Worm (Caenorhabditis elegans): ENCODE data around the gene C56G2.9.
A peak's percentile ranks its signal among the peaks of the same experiment; 100 is the strongest.

Gene C56G2.9

ce11 chrIII:6343229-6343628 lies at the start of gene C56G2.9:
Gene C56G2.9 (minus strand): TSS chrIII:6343329.
- TF ChIP-seq unc-39 (tag; optimal IDR thresholded peaks at IDR 0.05) (no peak), hmg-11 (tag; optimal IDR thresholded peaks at IDR 0.05) (no peak), nhr-25 (tag; optimal IDR thresholded peaks at IDR 0.05) (no peak), nhr-76 (tag; optimal IDR thresholded peaks at IDR 0.05) (no peak), nhr-237 (tag; optimal IDR thresholded peaks at IDR 0.05) (no peak), elt-3 (tag; optimal IDR thresholded peaks at IDR 0.05) (no peak), nhr-77 (tag; optimal IDR thresholded peaks at IDR 0.05) (no peak), mml-1 (tag; optimal IDR thresholded peaks at IDR 0.05) (no peak)

- TF ChIP-seq sea-2 (GFP tag; optimal IDR thresholded peaks at IDR 0.05), result no peak
- TF ChIP-seq fkh-2 (tag; optimal IDR thresholded peaks at IDR 0.05), result no peak
- no peak for TF ChIP-seq nhr-25 (tag; optimal IDR thresholded peaks at IDR 0.05)
- TF ChIP-seq zag-1 (tag; optimal IDR thresholded peaks at IDR 0.05), result no peak
- TF ChIP-seq ceh-9 (tag; optimal IDR thresholded peaks at IDR 0.05), result no peak
- TF ChIP-seq ZK546.5 (tag; optimal IDR thresholded peaks at IDR 0.05), result no peak
- TF ChIP-seq elt-2 (tag; optimal IDR thresholded peaks at IDR 0.05), result no peak
- no peak for TF ChIP-seq hmg-11 (tag; optimal IDR thresholded peaks at IDR 0.05)
- no peak for TF ChIP-seq unc-39 (tag; optimal IDR thresholded peaks at IDR 0.05)
- TF ChIP-seq unc-62 (GFP tag; optimal IDR thresholded peaks at IDR 0.05), result no peak
- no peak for TF ChIP-seq fkh-10 (GFP tag; optimal IDR thresholded peaks at IDR 0.05)
- TF ChIP-seq nhr-23 (tag; optimal IDR thresholded peaks at IDR 0.05), result no peak
These were observed 47.5 kb upstream of the C56G2.9 start, which contains the start of gene smrc-1 for ce11 chrIII:6390644-6391043. Gene smrc-1 (plus strand): TSS chrIII:6390944.

- TF ChIP-seq egl-5 (tag; optimal IDR thresholded peaks at IDR 0.05), result no peak
- no peak for TF ChIP-seq sea-2 (GFP tag; optimal IDR thresholded peaks at IDR 0.05)
- no peak for TF ChIP-seq egl-27 (tag; optimal IDR thresholded peaks at IDR 0.05)
- no peak for TF ChIP-seq unc-39 (tag; optimal IDR thresholded peaks at IDR 0.05)
These were observed 46.4 kb upstream of the C56G2.9 start, which contains the start of gene C16A3.2 for ce11 chrIII:6389533-6389932. Gene C16A3.2 (plus strand): TSS chrIII:6389833.

- TF ChIP-seq nhr-11 (tag; optimal IDR thresholded peaks at IDR 0.05), result no peak
- no peak for TF ChIP-seq ceh-16 (tag; optimal IDR thresholded peaks at IDR 0.05)
- TF ChIP-seq lin-15B (tag; optimal IDR thresholded peaks at IDR 0.05), result peak; percentile 24
- TF ChIP-seq elt-2 (tag; optimal IDR thresholded peaks at IDR 0.05), result peak; percentile 7
- peak; percentile 22 for TF ChIP-seq nhr-23 (tag; optimal IDR thresholded peaks at IDR 0.05)
- no peak for TF ChIP-seq nhr-76 (tag; optimal IDR thresholded peaks at IDR 0.05)
These were observed 40.0 kb upstream of the C56G2.9 start, which contains the start of gene let-716 for ce11 chrIII:6382987-6383602. Gene let-716 (plus strand): TSS chrIII:6383552.

DNA sequence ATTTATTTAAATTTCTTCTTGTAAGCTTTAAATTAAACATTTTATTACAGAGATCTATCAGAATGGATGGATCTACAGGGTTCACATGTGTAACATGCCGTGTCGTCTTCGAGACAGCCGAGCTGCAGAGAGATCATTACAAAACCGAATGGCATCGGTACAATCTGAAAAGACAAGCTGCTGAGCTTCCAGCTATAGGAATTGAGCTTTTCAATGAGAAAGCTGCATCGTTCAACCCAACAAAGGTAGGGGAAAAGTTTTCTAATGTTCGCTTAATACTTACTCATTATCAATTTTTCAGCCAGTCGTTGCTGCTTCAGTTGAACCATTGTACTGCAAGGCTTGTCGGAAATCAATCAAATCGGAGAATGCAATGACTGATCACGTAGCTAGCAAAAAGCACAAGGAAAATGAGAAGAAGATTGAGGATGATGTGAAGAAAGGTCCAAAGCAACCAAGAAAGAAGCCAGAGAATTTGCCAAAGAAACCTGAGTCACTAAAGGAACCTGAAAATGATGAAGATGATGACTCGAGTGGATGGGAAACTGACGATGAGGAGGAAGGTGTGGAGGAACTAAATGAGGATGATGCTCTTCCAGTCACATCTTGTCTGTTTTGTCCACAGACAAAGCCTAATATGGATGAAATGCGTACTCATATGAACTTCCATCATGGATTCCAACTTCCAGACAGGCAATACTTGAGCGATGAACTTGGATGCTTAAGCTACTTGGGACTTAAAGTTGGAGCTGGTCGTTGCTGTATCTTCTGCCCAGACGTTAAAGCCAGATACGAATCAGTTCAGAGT lies 38.7 kb upstream of the C56G2.9 start, which contains the start of gene znf-622:
TSS of gene znf-622 (plus strand) at position 51 of the 808 bp plus-strand sequence.
- TF ChIP-seq lin-15B (tag; optimal IDR thresholded peaks at IDR 0.05), result no peak

ce11 chrIII:6380472-6380871 lies 37.3 kb upstream of the C56G2.9 start, which contains the start of gene C16A3.5:
Gene C16A3.5 (plus strand): TSS chrIII:6380772.
- no peak for TF ChIP-seq skn-1 (tag; optimal IDR thresholded peaks at IDR 0.05)

- TF ChIP-seq ama-1 (optimal IDR thresholded peaks at IDR 0.05) (peak; percentile 75), nhr-76 (tag; optimal IDR thresholded peaks at IDR 0.05) (no peak), eor-1 (tag; optimal IDR thresholded peaks at IDR 0.05) (no peak), nhr-237 (tag; optimal IDR thresholded peaks at IDR 0.05) (no peak), ceh-82 (tag; optimal IDR thresholded peaks at IDR 0.05) (no peak), ceh-16 (tag; optimal IDR thresholded peaks at IDR 0.05) (no peak), elt-2 (tag; optimal IDR thresholded peaks at IDR 0.05) (peak; percentile 14), pha-4 (tag; optimal IDR thresholded peaks at IDR 0.05) (peak; percentile 40), nhr-23 (tag; optimal IDR thresholded peaks at IDR 0.05) (peak; percentile 11), ztf-4 (tag; optimal IDR thresholded peaks at IDR 0.05) (no peak), hmg-11 (tag; optimal IDR thresholded peaks at IDR 0.05) (peak; percentile 32), tbx-2 (tag; optimal IDR thresholded peaks at IDR 0.05) (no peak), mdl-1 (tag; optimal IDR thresholded peaks at IDR 0.05) (no peak), mml-1 (tag; optimal IDR thresholded peaks at IDR 0.05) (no peak), ceh-9 (tag; optimal IDR thresholded peaks at IDR 0.05) (no peak), nfya-1 (tag; optimal IDR thresholded peaks at IDR 0.05; ENCODE audit: insufficient read depth) (peak; percentile 37), ceh-28 (tag; optimal IDR thresholded peaks at IDR 0.05) (no peak), R02D3.7 (tag; optimal IDR thresholded peaks at IDR 0.05) (no peak)
These were observed 36.0 kb upstream of the C56G2.9 start, which contains the start of gene C16A3.6 for ce11 chrIII:6379129-6379528. Gene C16A3.6 (plus strand): TSS chrIII:6379212.
